Worm (Caenorhabditis elegans): ENCODE data around the gene Y51H7C.7.

The Y51H7C.7 gene

DNA sequence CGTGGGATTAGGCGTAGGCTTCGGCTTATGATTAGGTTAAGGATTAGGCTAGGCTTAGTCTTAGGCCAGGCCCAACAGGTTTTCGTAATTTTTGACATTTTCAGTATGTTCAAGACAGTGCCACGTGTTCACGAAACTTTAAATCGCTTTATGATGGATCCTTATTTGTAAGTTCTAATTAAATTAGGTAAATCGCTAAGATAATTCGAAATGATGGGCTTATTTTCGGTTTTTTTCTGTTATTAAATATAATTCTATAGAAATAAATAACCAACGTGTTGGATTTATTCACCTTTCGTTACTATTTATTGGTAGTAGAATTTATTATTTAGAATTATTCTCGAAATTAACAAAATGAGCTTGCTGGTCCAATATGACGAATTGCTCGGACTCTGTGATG is 895 bp upstream of the Y51H7C.7 start, which contains the start of gene Y51H7C.8:
TSS of gene Y51H7C.8 (plus strand) at position 301 of the 400 bp plus-strand sequence.
- no peak for TF ChIP-seq blmp-1 (tag; optimal IDR thresholded peaks at IDR 0.05)
- TF ChIP-seq nhr-2 (tag; optimal IDR thresholded peaks at IDR 0.05) = no peak
- TF ChIP-seq bed-3 (GFP tag; optimal IDR thresholded peaks at IDR 0.05) = no peak
- no peak for TF ChIP-seq tbx-8 (GFP tag; optimal IDR thresholded peaks at IDR 0.05)
- TF ChIP-seq cnd-1 (tag; optimal IDR thresholded peaks at IDR 0.05) = no peak
- TF ChIP-seq nhr-237 (tag; optimal IDR thresholded peaks at IDR 0.05) = no peak
- no peak for TF ChIP-seq ceh-83 (GFP tag; optimal IDR thresholded peaks at IDR 0.05)

DNA sequence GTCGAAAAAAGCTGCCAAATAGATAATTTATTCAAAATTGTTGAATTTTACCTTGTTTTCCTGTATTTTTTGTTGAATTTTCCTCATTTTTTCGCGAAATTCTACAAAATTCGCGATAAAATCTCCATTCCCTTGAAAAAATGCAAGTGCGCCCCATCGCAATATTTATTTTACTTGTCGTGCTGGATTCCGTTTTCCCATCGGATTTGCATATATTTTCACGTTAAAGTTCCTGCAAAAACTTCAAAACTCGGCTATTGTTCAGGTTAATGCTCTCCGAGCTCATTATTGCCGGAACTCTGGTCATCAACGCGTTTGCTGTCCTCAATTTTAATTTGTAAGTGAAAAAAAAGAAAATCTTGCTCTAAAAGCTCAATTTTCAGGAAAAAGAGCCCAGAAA is 687 bp downstream of the Y51H7C.7 start, which contains the start of the genes Y51H7C.41 and cogc-4:
TSS of gene Y51H7C.41 (plus strand) at position 266 of the 400 bp plus-strand sequence.
TSS of gene cogc-4 (plus strand) at position 386 of the 400 bp plus-strand sequence.
- TF ChIP-seq lin-13 (tag; optimal IDR thresholded peaks at IDR 0.05) (no peak), bed-3 (GFP tag; optimal IDR thresholded peaks at IDR 0.05) (no peak), blmp-1 (tag; optimal IDR thresholded peaks at IDR 0.05) (no peak), lsy-2 (tag; optimal IDR thresholded peaks at IDR 0.05) (no peak), snpc-4 (tag; optimal IDR thresholded peaks at IDR 0.05) (no peak), sem-2 (GFP tag; optimal IDR thresholded peaks at IDR 0.05) (no peak), elt-1 (tag; optimal IDR thresholded peaks at IDR 0.05; ENCODE audit: borderline replicate concordance, insufficient read depth) (no peak), tbx-8 (GFP tag; optimal IDR thresholded peaks at IDR 0.05) (no peak), unc-39 (tag; optimal IDR thresholded peaks at IDR 0.05) (no peak), nhr-237 (tag; optimal IDR thresholded peaks at IDR 0.05) (no peak), M03D4.4 (tag; optimal IDR thresholded peaks at IDR 0.05) (no peak), nhr-12 (tag; optimal IDR thresholded peaks at IDR 0.05) (no peak)

DNA sequence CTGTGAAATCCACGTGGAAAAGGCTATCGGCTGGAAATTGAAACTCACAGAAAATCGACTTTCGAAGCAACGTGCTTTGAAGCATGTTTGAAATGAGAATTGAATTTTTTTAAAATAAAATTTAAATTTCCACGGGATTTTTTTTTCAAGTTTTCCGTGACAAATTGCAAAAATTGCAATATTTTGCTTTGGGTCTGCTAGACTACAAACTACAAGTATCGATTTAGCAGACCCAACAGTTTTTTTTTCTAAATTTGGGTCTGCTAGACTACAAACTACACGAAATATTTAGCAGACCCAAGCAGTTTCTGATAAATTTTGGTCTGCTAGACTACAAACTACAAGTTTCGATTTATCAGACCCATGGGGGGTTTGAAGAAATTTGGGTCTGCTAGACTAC is 9.0 kb downstream of the Y51H7C.7 start, which contains the start of gene Y51H7C.9:
TSS of gene Y51H7C.9 (minus strand) at position 101 of the 400 bp plus-strand sequence.
- TF ChIP-seq lsy-2 (tag; optimal IDR thresholded peaks at IDR 0.05) (no peak), mls-2 (tag; optimal IDR thresholded peaks at IDR 0.05) (no peak), nhr-12 (tag; optimal IDR thresholded peaks at IDR 0.05) (no peak), M03D4.4 (tag; optimal IDR thresholded peaks at IDR 0.05) (no peak), blmp-1 (tag; optimal IDR thresholded peaks at IDR 0.05) (no peak), pha-4 (tag; optimal IDR thresholded peaks at IDR 0.05) (no peak), nhr-76 (tag; optimal IDR thresholded peaks at IDR 0.05) (no peak), mep-1 (tag; optimal IDR thresholded peaks at IDR 0.05) (no peak), ceh-43 (GFP tag; optimal IDR thresholded peaks at IDR 0.05) (no peak), sptf-1 (tag; optimal IDR thresholded peaks at IDR 0.05) (no peak), bed-3 (GFP tag; optimal IDR thresholded peaks at IDR 0.05) (no peak)

DNA sequence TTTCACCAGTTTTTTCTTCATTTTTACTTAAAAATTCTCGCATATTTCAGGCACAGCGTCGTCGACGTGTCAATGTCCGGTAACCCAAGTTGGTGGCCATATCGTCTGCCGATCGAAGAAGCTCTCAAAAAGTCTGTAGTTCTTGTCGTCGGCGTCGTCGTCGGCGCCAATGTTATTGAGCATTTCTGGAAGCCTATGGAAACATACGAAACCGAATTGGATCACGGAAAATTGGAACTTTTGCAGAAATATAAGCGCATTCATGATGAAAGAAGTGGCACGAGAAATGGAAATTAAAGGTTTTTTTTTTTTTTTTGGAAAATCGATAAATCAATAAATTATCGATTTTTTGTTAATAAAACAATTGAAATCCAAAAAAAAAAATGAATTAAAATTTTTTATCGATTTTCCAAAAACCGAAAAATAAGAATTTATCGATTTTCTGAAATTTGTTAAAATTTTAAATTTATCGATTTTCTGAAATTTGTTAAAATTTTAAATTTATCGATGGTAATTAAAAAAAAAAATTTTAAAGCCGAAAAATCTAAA is 10.1 kb downstream of the Y51H7C.7 start, which contains the start of gene alkb-1:
TSS of gene alkb-1 (plus strand) at position 51 of the 549 bp plus-strand sequence.
- TF ChIP-seq ceh-83 (GFP tag; optimal IDR thresholded peaks at IDR 0.05) (no peak), elt-3 (tag; optimal IDR thresholded peaks at IDR 0.05) (no peak), unc-120 (tag; optimal IDR thresholded peaks at IDR 0.05; ENCODE audit: poor library complexity, severe bottlenecking) (no peak), ceh-39 (tag; optimal IDR thresholded peaks at IDR 0.05) (no peak), ztf-11 (tag; optimal IDR thresholded peaks at IDR 0.05) (no peak), M03D4.4 (tag; optimal IDR thresholded peaks at IDR 0.05) (no peak), blmp-1 (tag; optimal IDR thresholded peaks at IDR 0.05) (no peak), nhr-28 (tag; optimal IDR thresholded peaks at IDR 0.05) (no peak), snpc-4 (tag; optimal IDR thresholded peaks at IDR 0.05) (no peak), ceh-43 (GFP tag; optimal IDR thresholded peaks at IDR 0.05) (no peak)

DNA sequence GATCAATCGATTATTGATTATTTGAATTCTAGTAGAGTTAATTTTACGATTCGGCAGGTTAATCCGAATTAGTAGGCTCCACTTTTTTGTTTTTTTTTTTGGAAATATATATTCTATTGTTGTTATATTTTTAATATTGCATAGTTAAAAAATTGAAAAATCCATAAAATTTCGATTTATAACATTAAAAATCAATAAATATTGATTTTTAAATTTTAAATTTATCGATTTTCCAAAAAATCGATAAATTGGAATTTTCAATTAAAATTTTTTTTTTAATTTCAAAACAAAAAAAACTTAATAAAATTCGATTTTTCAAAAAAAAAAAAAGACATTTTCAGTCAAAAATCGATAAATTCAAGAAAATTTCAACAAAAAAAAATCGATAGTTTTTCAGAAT is 17.6 kb downstream of the Y51H7C.7 start:
- TF ChIP-seq sem-2 (GFP tag; optimal IDR thresholded peaks at IDR 0.05) (no peak), unc-39 (tag; optimal IDR thresholded peaks at IDR 0.05) (no peak)

DNA sequence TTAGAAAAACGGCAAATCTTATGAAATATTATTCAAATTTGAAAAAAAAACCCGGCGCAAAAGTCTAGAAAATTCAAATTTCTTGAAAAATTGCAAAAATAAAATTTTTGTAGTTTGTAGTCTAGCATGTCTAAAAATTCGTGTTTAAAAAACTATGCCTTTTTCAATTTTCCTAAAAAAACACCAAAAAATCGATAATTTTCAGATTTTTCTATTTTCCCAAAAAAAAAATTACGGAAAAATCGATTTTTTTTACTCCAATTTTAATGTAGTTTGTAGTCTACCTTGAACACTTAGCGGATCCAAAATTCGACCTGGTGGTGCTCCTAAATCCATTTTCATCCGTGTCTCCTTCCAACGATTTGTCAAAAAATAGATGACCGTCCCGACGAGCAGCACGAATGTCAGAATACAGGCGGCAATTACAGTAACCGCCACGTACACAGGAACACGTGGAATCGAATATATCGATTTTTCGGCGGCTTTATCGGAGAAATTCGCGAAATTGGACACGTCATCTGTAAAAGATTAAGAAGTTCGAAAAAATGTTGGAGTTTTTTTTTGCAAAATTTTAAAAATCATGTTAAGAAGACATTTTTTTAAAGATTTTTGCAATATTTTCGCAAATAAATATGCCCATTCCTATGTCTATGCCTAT is 18.6 kb downstream of the Y51H7C.7 start:
- no peak for TF ChIP-seq M03D4.4 (tag; optimal IDR thresholded peaks at IDR 0.05)
- TF ChIP-seq sem-2 (GFP tag; optimal IDR thresholded peaks at IDR 0.05) = no peak

DNA sequence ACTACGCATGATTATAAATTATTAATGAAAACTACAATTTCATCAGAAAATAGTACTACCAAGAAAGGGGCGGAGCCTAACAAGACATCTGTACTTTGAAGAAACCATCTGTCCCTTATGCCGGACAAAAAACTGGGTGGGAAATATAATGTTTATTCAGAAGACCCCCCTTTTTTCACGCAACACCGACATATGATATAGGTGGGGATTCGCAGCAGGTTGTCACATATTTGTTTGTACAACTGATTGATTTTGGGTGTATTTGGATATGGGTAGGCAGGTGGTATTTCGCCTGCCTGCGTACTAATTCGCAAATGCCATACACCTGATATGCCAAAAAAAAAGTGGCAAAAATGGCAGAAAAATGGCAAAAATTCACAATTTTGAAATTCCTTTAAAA is 21.3 kb downstream of the Y51H7C.7 start, which contains the start of gene Y51H7C.10:
TSS of gene Y51H7C.10 (minus strand) at position 101 of the 400 bp plus-strand sequence.
- TF ChIP-seq nhr-2 (tag; optimal IDR thresholded peaks at IDR 0.05) (no peak), nhr-28 (tag; optimal IDR thresholded peaks at IDR 0.05) (no peak), lin-13 (tag; optimal IDR thresholded peaks at IDR 0.05) (no peak)

All from whole organism, mixed stage, embryonic.